Worm (Caenorhabditis elegans): Measurements from ENCODE around the gene F42E8.1.

F42E8.1 gene

DNA sequence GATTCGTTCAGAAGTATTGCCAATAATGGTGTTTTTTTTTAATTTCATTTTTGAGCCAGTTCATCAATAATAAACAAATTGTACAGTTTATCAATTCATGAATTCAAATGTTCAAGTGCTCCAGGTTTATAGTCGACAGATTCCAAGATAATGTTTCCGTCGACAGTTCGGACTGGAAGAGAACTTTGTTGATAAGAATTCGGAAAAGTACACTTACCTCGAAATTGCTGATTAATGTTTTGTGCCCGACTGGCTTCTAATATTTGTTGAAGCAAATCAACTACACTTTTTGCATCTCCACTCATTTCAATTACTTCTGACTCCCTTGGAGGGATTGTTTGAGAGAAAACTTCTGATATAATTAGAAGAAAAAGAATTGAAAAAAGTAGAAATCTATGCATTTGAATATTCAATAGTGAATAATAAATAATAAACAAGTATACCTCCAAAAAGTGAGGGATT is 12.8 kb upstream of the F42E8.1 start, which contains the start of gene W07G4.8:
Gene W07G4.8, minus strand, starts transcription at position 412 of the 462 bp plus-strand sequence.
- TF ChIP-seq ama-1 (optimal IDR thresholded peaks at IDR 0.05) (peak; percentile 73), skn-1 (tag; optimal IDR thresholded peaks at IDR 0.05) (no peak), arid-1 (GFP tag; conservative IDR thresholded peaks at IDR 0.05) (no peak), aha-1 (tag) (no peak), T26A8.4 (GFP tag; IDR thresholded peaks at IDR 0.05) (no peak), dpl-1 (GFP tag; optimal IDR thresholded peaks at IDR 0.05) (no peak), nhr-111 (GFP tag; optimal IDR thresholded peaks at IDR 0.05) (no peak), cey-2 (tag; optimal IDR thresholded peaks at IDR 0.05; ENCODE audit: borderline replicate concordance, insufficient read depth) (no peak), nhr-10 (tag; optimal IDR thresholded peaks at IDR 0.05) (no peak), lir-3 (tag; optimal IDR thresholded peaks at IDR 0.05) (no peak), vab-7 (GFP tag; IDR thresholded peaks at IDR 0.05) (no peak), nhr-102 (tag; optimal IDR thresholded peaks at IDR 0.05) (no peak), rbr-2 (tag; optimal IDR thresholded peaks at IDR 0.05) (no peak), F37D6.2 (tag; optimal IDR thresholded peaks at IDR 0.05) (no peak), aly-2 (tag; optimal IDR thresholded peaks at IDR 0.05) (no peak), fos-1 (tag; optimal IDR thresholded peaks at IDR 0.05) (no peak), pqm-1 (tag; optimal IDR thresholded peaks at IDR 0.05) (peak; percentile 62), nhr-77 (tag; optimal IDR thresholded peaks at IDR 0.05) (peak; percentile 38), sdz-12 (GFP tag; optimal IDR thresholded peaks at IDR 0.05) (no peak), nhr-237 (tag; optimal IDR thresholded peaks at IDR 0.05) (no peak), lim-7 (GFP tag; IDR thresholded peaks at IDR 0.05) (no peak), zag-1 (tag; optimal IDR thresholded peaks at IDR 0.05) (no peak), tag-97 (GFP tag; IDR thresholded peaks at IDR 0.05) (no peak), attf-4 (tag; optimal IDR thresholded peaks at IDR 0.05) (no peak), Y5F2A.4 (GFP tag; optimal IDR thresholded peaks at IDR 0.05) (no peak), mep-1 (tag; optimal IDR thresholded peaks at IDR 0.05) (peak; percentile 30), madf-5 (GFP tag; IDR thresholded peaks at IDR 0.05) (no peak), unc-39 (tag; optimal IDR thresholded peaks at IDR 0.05) (no peak), lin-13 (GFP tag; optimal IDR thresholded peaks at IDR 0.05) (no peak), lin-38 (GFP tag; IDR thresholded peaks at IDR 0.05) (no peak), dve-1 (tag; optimal IDR thresholded peaks at IDR 0.05; ENCODE audit: insufficient read depth) (peak; percentile 67), Y48G9A.11 (GFP tag; IDR thresholded peaks at IDR 0.05) (no peak), F10B5.3 (tag; optimal IDR thresholded peaks at IDR 0.05) (no peak), ceh-44 (GFP tag; IDR thresholded peaks at IDR 0.05) (no peak), unc-62 (GFP tag; optimal IDR thresholded peaks at IDR 0.05 in 1 of 2) (peak in 1 of 2 experiments; percentile 71), unc-62 (tag; optimal IDR thresholded peaks at IDR 0.05) (no peak), mes-2 (tag; optimal IDR thresholded peaks at IDR 0.05; ENCODE audit: poor library complexity, severe bottlenecking) (no peak), ztf-11 (tag; optimal IDR thresholded peaks at IDR 0.05) (no peak), tra-1 (GFP tag; IDR thresholded peaks at IDR 0.05) (0 out of 2 replicates have a peak, but pooled peaks have one; percentile 32), saeg-2 (GFP tag; IDR thresholded peaks at IDR 0.05) (no peak), snpc-4 (tag; optimal IDR thresholded peaks at IDR 0.05) (no peak), nhr-11 (tag; optimal IDR thresholded peaks at IDR 0.05) (no peak), F44E2.7 (GFP tag; IDR thresholded peaks at IDR 0.05) (no peak), nhr-76 (tag; optimal IDR thresholded peaks at IDR 0.05) (no peak), lin-29 (GFP tag; IDR thresholded peaks at IDR 0.05) (no peak), zfp-2 (tag; optimal IDR thresholded peaks at IDR 0.05) (no peak), egl-43 (GFP tag; IDR thresholded peaks at IDR 0.05) (no peak), ZK546.5 (tag; optimal IDR thresholded peaks at IDR 0.05) (no peak), Y105C5A.15 (GFP tag; IDR thresholded peaks at IDR 0.05) (no peak), D1046.2 (GFP tag; IDR thresholded peaks at IDR 0.05) (no peak), nhr-28 (tag; optimal IDR thresholded peaks at IDR 0.05) (peak; percentile 79), ceh-32 (tag; optimal IDR thresholded peaks at IDR 0.05; ENCODE audit: poor library complexity) (no peak), madf-9 (GFP tag; conservative IDR thresholded peaks at IDR 0.05) (no peak), daf-12 (tag; optimal IDR thresholded peaks at IDR 0.05) (no peak)

Data from whole organism, L4 larva.